Worm (Caenorhabditis elegans): Measurements from ENCODE around the gene mbr-1.

mbr-1 gene

DNA sequence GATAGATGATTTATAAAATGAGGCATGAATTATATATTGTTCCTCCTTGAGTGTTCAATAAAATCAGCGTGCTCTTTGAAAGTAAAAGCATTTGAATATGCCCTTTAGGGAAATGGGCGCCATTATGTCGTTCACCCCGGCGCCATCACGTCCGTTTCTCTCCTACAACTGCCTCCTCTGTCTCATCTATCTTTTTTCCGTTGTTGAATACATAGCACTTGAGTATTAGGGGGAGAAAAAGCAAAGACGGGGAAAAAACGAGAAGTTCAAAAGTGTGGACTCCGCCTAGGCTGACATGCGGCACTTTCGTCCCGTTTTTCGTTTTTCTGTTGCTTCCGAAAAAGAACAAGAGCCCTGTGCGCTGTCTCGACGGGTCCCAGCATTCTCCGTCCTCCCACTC is 45.8 kb upstream of the mbr-1 start:
- TF ChIP-seq ceh-39 (tag; optimal IDR thresholded peaks at IDR 0.05) (no peak), lin-13 (tag; optimal IDR thresholded peaks at IDR 0.05) (no peak), blmp-1 (tag; optimal IDR thresholded peaks at IDR 0.05) (no peak), sem-2 (GFP tag; optimal IDR thresholded peaks at IDR 0.05) (no peak), pha-4 (tag; optimal IDR thresholded peaks at IDR 0.05) (no peak), sptf-1 (tag; optimal IDR thresholded peaks at IDR 0.05) (no peak), lin-32 (GFP tag; optimal IDR thresholded peaks at IDR 0.05) (no peak), mab-5 (tag; optimal IDR thresholded peaks at IDR 0.05) (no peak), flh-1 (GFP tag; optimal IDR thresholded peaks at IDR 0.05) (no peak), ces-1 (GFP tag; optimal IDR thresholded peaks at IDR 0.05) (no peak), nhr-237 (tag; optimal IDR thresholded peaks at IDR 0.05) (no peak), ham-2 (GFP tag; optimal IDR thresholded peaks at IDR 0.05) (no peak), bed-3 (GFP tag; optimal IDR thresholded peaks at IDR 0.05) (no peak), ztf-11 (tag; optimal IDR thresholded peaks at IDR 0.05) (no peak), hlh-1 (tag; optimal IDR thresholded peaks at IDR 0.05) (no peak), ceh-43 (GFP tag; optimal IDR thresholded peaks at IDR 0.05) (no peak), mep-1 (tag; optimal IDR thresholded peaks at IDR 0.05) (no peak), unc-39 (tag; optimal IDR thresholded peaks at IDR 0.05) (no peak), cnd-1 (tag; optimal IDR thresholded peaks at IDR 0.05) (no peak), nhr-76 (tag; optimal IDR thresholded peaks at IDR 0.05) (no peak)

DNA sequence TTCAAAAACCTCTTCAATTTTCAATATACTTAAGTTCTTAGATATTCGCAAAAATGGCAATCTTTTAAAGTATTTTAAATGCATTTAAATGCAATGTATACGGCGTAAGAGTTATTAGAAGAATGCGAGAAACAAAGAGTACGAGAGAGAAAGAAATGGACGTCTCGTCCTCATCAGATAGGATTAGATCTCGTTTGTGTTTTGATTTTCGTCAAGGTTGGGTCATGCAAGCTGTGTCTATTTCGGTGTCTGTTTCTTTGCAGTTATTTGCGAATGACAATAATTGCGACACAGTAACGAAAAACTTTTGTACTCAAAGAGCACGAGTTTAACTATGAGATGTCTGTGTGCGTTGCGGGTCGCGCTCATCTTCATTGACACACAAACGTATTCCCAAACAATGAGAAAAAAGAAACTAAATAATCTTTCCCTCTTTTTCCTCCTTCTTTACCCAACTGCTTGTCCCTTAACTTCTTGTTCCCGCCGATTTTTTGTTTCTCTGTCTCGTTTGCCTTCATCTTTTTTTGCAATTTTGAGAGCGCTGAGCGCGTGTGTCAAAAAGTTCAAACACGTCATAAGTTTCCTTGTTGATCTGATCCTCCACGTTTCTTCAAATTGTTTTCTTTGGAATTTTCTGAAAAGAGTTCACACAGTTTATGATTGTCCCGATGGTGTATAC is 45.3 kb upstream of the mbr-1 start:
- TF ChIP-seq elt-1 (tag; optimal IDR thresholded peaks at IDR 0.05; ENCODE audit: borderline replicate concordance, insufficient read depth) (peak; percentile 39), elt-3 (tag; optimal IDR thresholded peaks at IDR 0.05) (no peak), ces-1 (GFP tag; optimal IDR thresholded peaks at IDR 0.05) (peak; percentile 18)

DNA sequence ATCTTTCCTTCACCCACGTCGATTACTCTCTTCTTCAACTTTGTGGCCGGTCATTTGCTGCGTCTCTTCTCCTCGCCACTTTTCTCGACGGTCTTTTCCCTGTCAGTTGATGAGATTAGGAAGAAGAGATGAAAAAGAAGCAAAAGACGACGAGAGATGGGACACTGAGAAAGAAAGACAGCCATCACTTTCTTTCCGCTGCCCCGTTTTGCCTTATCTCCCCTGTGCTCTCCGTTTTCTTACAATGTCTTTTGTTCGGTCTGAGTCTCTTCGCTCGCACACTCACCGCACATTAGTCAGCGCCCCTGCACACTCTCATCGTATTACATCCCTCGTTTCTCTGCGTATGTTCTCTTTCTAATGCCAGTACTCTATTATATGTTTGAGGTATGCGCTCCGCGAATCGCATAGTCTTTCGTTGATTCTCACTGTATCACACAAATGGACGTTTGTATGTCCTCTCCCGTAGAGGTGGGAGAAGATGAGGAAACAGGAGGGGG is 44.3 kb upstream of the mbr-1 start:
- peak; percentile 68 for TF ChIP-seq mab-5 (tag; optimal IDR thresholded peaks at IDR 0.05)
- TF ChIP-seq mep-1 (tag; optimal IDR thresholded peaks at IDR 0.05) = peak; percentile 84
- TF ChIP-seq ceh-43 (GFP tag; optimal IDR thresholded peaks at IDR 0.05) = peak; percentile 20
- no peak for TF ChIP-seq zip-8 (tag; optimal IDR thresholded peaks at IDR 0.05)
- peak; percentile 70 for TF ChIP-seq pha-4 (tag; optimal IDR thresholded peaks at IDR 0.05)
- peak; percentile 77 for TF ChIP-seq ham-2 (GFP tag; optimal IDR thresholded peaks at IDR 0.05)
- TF ChIP-seq nhr-237 (tag; optimal IDR thresholded peaks at IDR 0.05) = peak; percentile 87
- peak; percentile 68 for TF ChIP-seq blmp-1 (tag; optimal IDR thresholded peaks at IDR 0.05)
- no peak for TF ChIP-seq flh-1 (GFP tag; optimal IDR thresholded peaks at IDR 0.05)
- TF ChIP-seq lin-32 (GFP tag; optimal IDR thresholded peaks at IDR 0.05) = no peak
- TF ChIP-seq drap-1 (GFP tag; optimal IDR thresholded peaks at IDR 0.05) = peak; percentile 47
- TF ChIP-seq lsy-2 (tag; optimal IDR thresholded peaks at IDR 0.05) = peak; percentile 58
- TF ChIP-seq elt-1 (tag; optimal IDR thresholded peaks at IDR 0.05; ENCODE audit: borderline replicate concordance, insufficient read depth) = peak; percentile 76
- peak; percentile 81 for TF ChIP-seq ceh-39 (tag; optimal IDR thresholded peaks at IDR 0.05)
- no peak for TF ChIP-seq snpc-4 (tag; optimal IDR thresholded peaks at IDR 0.05)
- TF ChIP-seq nhr-2 (tag; optimal IDR thresholded peaks at IDR 0.05) = peak; percentile 97
- peak; percentile 66 for TF ChIP-seq elt-3 (tag; optimal IDR thresholded peaks at IDR 0.05)
- peak; percentile 100 for TF ChIP-seq ces-1 (GFP tag; optimal IDR thresholded peaks at IDR 0.05)
- no peak for TF ChIP-seq unc-39 (tag; optimal IDR thresholded peaks at IDR 0.05)
- TF ChIP-seq hlh-1 (tag; optimal IDR thresholded peaks at IDR 0.05) = peak; percentile 73
- no peak for TF ChIP-seq lin-13 (tag; optimal IDR thresholded peaks at IDR 0.05)
- no peak for TF ChIP-seq nhr-12 (tag; optimal IDR thresholded peaks at IDR 0.05)
- TF ChIP-seq sem-2 (GFP tag; optimal IDR thresholded peaks at IDR 0.05) = no peak
- no peak for TF ChIP-seq bed-3 (GFP tag; optimal IDR thresholded peaks at IDR 0.05)
- TF ChIP-seq unc-62 (GFP tag; optimal IDR thresholded peaks at IDR 0.05) = peak; percentile 99
- TF ChIP-seq ztf-11 (tag; optimal IDR thresholded peaks at IDR 0.05) = peak; percentile 76
- TF ChIP-seq cnd-1 (tag; optimal IDR thresholded peaks at IDR 0.05) = peak; percentile 17
- TF ChIP-seq tbx-8 (GFP tag; optimal IDR thresholded peaks at IDR 0.05) = no peak
- TF ChIP-seq nhr-76 (tag; optimal IDR thresholded peaks at IDR 0.05) = no peak
- TF ChIP-seq sptf-1 (tag; optimal IDR thresholded peaks at IDR 0.05) = peak; percentile 4
- TF ChIP-seq ceh-83 (GFP tag; optimal IDR thresholded peaks at IDR 0.05) = no peak
- peak; percentile 98 for TF ChIP-seq unc-120 (tag; optimal IDR thresholded peaks at IDR 0.05; ENCODE audit: poor library complexity, severe bottlenecking)
- TF ChIP-seq mls-2 (tag; optimal IDR thresholded peaks at IDR 0.05) = peak; percentile 78
- TF ChIP-seq M03D4.4 (tag; optimal IDR thresholded peaks at IDR 0.05) = peak; percentile 62
- peak; percentile 39 for TF ChIP-seq nhr-28 (tag; optimal IDR thresholded peaks at IDR 0.05)
